Fruit fly (Drosophila melanogaster) S2 (cell line): ENCODE measurements around the gene p130CAS.

ENCODE experiments used
- CG8478 ChIP-seq: fragments of >200 bp; optimal IDR thresholded peaks from 2 replicates; lab custom pipeline; 2018
- CTCF ChIP-seq, 2 experiments: fragments of >200 bp; optimal IDR thresholded peaks; 2 replicates each; lab custom pipeline; 2018

DNA sequence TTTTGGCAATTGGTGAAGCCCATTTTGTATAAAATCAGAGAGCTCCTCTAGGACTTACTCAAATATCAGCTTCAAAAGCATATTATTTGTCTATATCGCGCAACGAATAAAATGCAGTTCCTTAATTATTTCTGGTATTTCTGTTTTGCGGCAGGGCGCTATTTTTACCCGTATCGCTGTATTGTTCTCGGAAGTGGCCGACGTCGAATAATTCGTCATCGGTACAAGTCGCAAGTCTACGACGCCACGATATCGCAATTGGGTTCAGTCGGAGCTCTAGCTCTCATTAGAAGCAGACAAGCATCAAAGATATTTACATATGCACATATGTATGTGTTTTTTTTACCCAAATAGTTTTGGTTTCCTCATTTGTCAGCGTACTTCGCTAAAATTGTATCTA is 48.6 kb upstream of the p130CAS start:
- TF ChIP-seq CG8478 (lab: Kevin White, UChicago) (no peak), CTCF (optimal IDR thresholded peaks at IDR 0.05; lab: Kevin White, UChicago) (no peak)
